Worm (Caenorhabditis elegans): ENCODE results near the gene B0238.12.

- no peak for TF ChIP-seq tra-1 (GFP tag; IDR thresholded peaks at IDR 0.05)
- TF ChIP-seq nhr-25 (tag; optimal IDR thresholded peaks at IDR 0.05; ENCODE audit: borderline replicate concordance, insufficient read depth), result no peak
- no peak for TF ChIP-seq zip-2 (tag; optimal IDR thresholded peaks at IDR 0.05)
Observed at ce11 chrV:5314104-5314503, 48.5 kb downstream of the B0238.12 start, which contains the start of gene C10G8.2.
